Fruit fly (Drosophila melanogaster) Kc167 (cell line): ENCODE measurements around the gene CG6244.

Experiments used
- Myc ChIP-seq: fragments of >200 bp; optimal IDR thresholded peaks from 2 replicates; lab custom pipeline; 2017; ENCODE audit warnings: missing external identifiers
- Sin3A ChIP-seq: fragments of >200 bp; optimal IDR thresholded peaks from 2 replicates; lab custom pipeline; 2018; ENCODE audit warnings: missing external identifiers
- h ChIP-seq: fragments of >200 bp; optimal IDR thresholded peaks from 3 replicates; lab custom pipeline; 2018; ENCODE audit warnings: missing external identifiers
- insv ChIP-seq: fragments of >200 bp; optimal IDR thresholded peaks from 3 replicates; lab custom pipeline; 2018; ENCODE audit warnings: missing external identifiers
- psq ChIP-seq: fragments of >200 bp; optimal IDR thresholded peaks from 2 replicates; lab custom pipeline; 2017; ENCODE audit warnings: missing external identifiers
- ttk ChIP-seq: sonication (Bioruptor generic); optimal IDR thresholded peaks from 2 replicates; lab custom pipeline; 2017; ENCODE audit warnings: missing external identifiers

Gene CG6244

dm6 chr3L:15808022-15808421 is at the start of gene CG6244:
Gene CG6244, plus strand, starts transcription at chr3L:15808322.
- TF ChIP-seq Sin3A (lab: Kevin White, UChicago) (no peak), ttk (lab: Kevin White, UChicago) (no peak), insv (lab: Kevin White, UChicago) (no peak), h (lab: Kevin White, UChicago) (no peak), Myc (no peak), psq (lab: Kevin White, UChicago) (no peak)

- no peak for TF ChIP-seq Myc
- no peak for TF ChIP-seq h (lab: Kevin White, UChicago)
- TF ChIP-seq insv (lab: Kevin White, UChicago) = no peak
- no peak for TF ChIP-seq Sin3A (lab: Kevin White, UChicago)
- no peak for TF ChIP-seq psq (lab: Kevin White, UChicago)
- no peak for TF ChIP-seq ttk (lab: Kevin White, UChicago)
These were observed 49.5 kb upstream of the CG6244 start for dm6 chr3L:15758668-15759067.

dm6 chr3L:15760467-15760866 is 47.7 kb upstream of the CG6244 start:
- TF ChIP-seq Sin3A (lab: Kevin White, UChicago) = no peak
- no peak for TF ChIP-seq h (lab: Kevin White, UChicago)
- TF ChIP-seq psq (lab: Kevin White, UChicago) = no peak
- TF ChIP-seq ttk (lab: Kevin White, UChicago) = no peak
- TF ChIP-seq Myc = no peak
- TF ChIP-seq insv (lab: Kevin White, UChicago) = no peak

- TF ChIP-seq ttk (lab: Kevin White, UChicago) (no peak), Sin3A (lab: Kevin White, UChicago) (no peak), psq (lab: Kevin White, UChicago) (no peak), h (lab: Kevin White, UChicago) (no peak), insv (lab: Kevin White, UChicago) (no peak), Myc (no peak)
These were observed 46.2 kb upstream of the CG6244 start for dm6 chr3L:15761918-15762317.

dm6 chr3L:15762449-15763189 is 45.5 kb upstream of the CG6244 start:
- TF ChIP-seq psq (lab: Kevin White, UChicago) (no peak), h (lab: Kevin White, UChicago) (no peak), insv (lab: Kevin White, UChicago) (no peak), Myc (no peak), Sin3A (lab: Kevin White, UChicago) (no peak), ttk (lab: Kevin White, UChicago) (no peak)

dm6 chr3L:15763190-15763576 is 44.9 kb upstream of the CG6244 start:
- TF ChIP-seq insv (lab: Kevin White, UChicago) (no peak), Myc (no peak)

- TF ChIP-seq Sin3A (lab: Kevin White, UChicago) (no peak), insv (lab: Kevin White, UChicago) (no peak), h (lab: Kevin White, UChicago) (no peak), psq (lab: Kevin White, UChicago) (no peak), ttk (lab: Kevin White, UChicago) (no peak), Myc (no peak)
These were observed 39.2 kb upstream of the CG6244 start for dm6 chr3L:15768947-15769389.

- TF ChIP-seq ttk (lab: Kevin White, UChicago) = no peak
- TF ChIP-seq Sin3A (lab: Kevin White, UChicago) = no peak
- TF ChIP-seq psq (lab: Kevin White, UChicago) = no peak
- TF ChIP-seq insv (lab: Kevin White, UChicago) = no peak
- no peak for TF ChIP-seq Myc
- no peak for TF ChIP-seq h (lab: Kevin White, UChicago)
These were observed 36.6 kb upstream of the CG6244 start for dm6 chr3L:15771565-15771964.

- TF ChIP-seq ttk (lab: Kevin White, UChicago) (no peak), insv (lab: Kevin White, UChicago) (no peak), psq (lab: Kevin White, UChicago) (no peak), h (lab: Kevin White, UChicago) (no peak), Sin3A (lab: Kevin White, UChicago) (no peak), Myc (no peak)
These were observed 35.9 kb upstream of the CG6244 start for dm6 chr3L:15772239-15772638.

- TF ChIP-seq ttk (lab: Kevin White, UChicago) (no peak), psq (lab: Kevin White, UChicago) (no peak), h (lab: Kevin White, UChicago) (no peak), Myc (no peak), Sin3A (lab: Kevin White, UChicago) (no peak)
These were observed 32.6 kb upstream of the CG6244 start for dm6 chr3L:15775498-15775897.

- no peak for TF ChIP-seq insv (lab: Kevin White, UChicago)
- no peak for TF ChIP-seq Myc
- TF ChIP-seq h (lab: Kevin White, UChicago) = no peak
- no peak for TF ChIP-seq Sin3A (lab: Kevin White, UChicago)
- TF ChIP-seq ttk (lab: Kevin White, UChicago) = no peak
- no peak for TF ChIP-seq psq (lab: Kevin White, UChicago)
These were observed 30.7 kb upstream of the CG6244 start for dm6 chr3L:15777383-15777782.

- no peak for TF ChIP-seq ttk (lab: Kevin White, UChicago)
- no peak for TF ChIP-seq psq (lab: Kevin White, UChicago)
- no peak for TF ChIP-seq Myc
- no peak for TF ChIP-seq Sin3A (lab: Kevin White, UChicago)
These were observed 30.3 kb upstream of the CG6244 start for dm6 chr3L:15777839-15778238.
